Fruit fly (Drosophila melanogaster) whole organism, embryonic: ENCODE data around the gene smo.

Source experiments
- ATbp ChIP-seq: fragments of 200-800 bp; sonication (Bioruptor generic); optimal IDR thresholded peaks from 2 replicates; lab custom pipeline; 2017; ENCODE audit warnings: missing biosample characterization, mild to moderate bottlenecking, missing genetic modification characterization, missing genetic modification reagents
- B-H2 ChIP-seq: fragments of 200-800 bp; sonication (Bioruptor generic); optimal IDR thresholded peaks from 2 replicates; lab custom pipeline; 2018; ENCODE audit warnings: missing biosample characterization, mild to moderate bottlenecking, missing genetic modification characterization
- BEAF-32 ChIP-seq: fragments of 200-800 bp; sonication (Bioruptor generic); optimal IDR thresholded peaks from 3 replicates; lab custom pipeline; 2017; ENCODE audit warnings: missing biosample characterization, missing genetic modification characterization, mild to moderate bottlenecking, moderate library complexity, missing genetic modification reagents
- CG10267 ChIP-seq: fragments of 200-800 bp; sonication (Bioruptor generic); optimal IDR thresholded peaks from 2 replicates; lab custom pipeline; 2018; ENCODE audit warnings: missing biosample characterization, mild to moderate bottlenecking, missing genetic modification characterization, moderate library complexity
- CG11723 ChIP-seq: fragments of 200-800 bp; sonication (Bioruptor generic); optimal IDR thresholded peaks from 2 replicates; lab custom pipeline; 2017; ENCODE audit warnings: missing biosample characterization, mild to moderate bottlenecking, missing genetic modification characterization
- CG1603 ChIP-seq: fragments of 200-800 bp; sonication (Bioruptor generic); optimal IDR thresholded peaks from 2 replicates; lab custom pipeline; 2019; ENCODE audit warnings: missing biosample characterization, mild to moderate bottlenecking, missing genetic modification characterization, moderate library complexity
- CG2889 ChIP-seq: fragments of 200-800 bp; sonication (Bioruptor generic); IDR thresholded peaks from 3 replicates; pipeline ENCODE4 v1.3.6; 2022; ENCODE audit warnings: missing biosample characterization, missing genetic modification characterization
- CG6175 ChIP-seq: fragments of 200-800 bp; sonication (Bioruptor generic); IDR thresholded peaks from 3 replicates; pipeline ENCODE4 v1.3.6; 2022; ENCODE audit warnings: missing biosample characterization, missing genetic modification characterization
- CG6683 ChIP-seq: fragments of 200-800 bp; sonication (Bioruptor generic); optimal IDR thresholded peaks from 2 replicates; lab custom pipeline; 2017; ENCODE audit warnings: missing biosample characterization, mild to moderate bottlenecking, missing genetic modification characterization, missing genetic modification reagents
- CG6791 ChIP-seq: fragments of 200-800 bp; sonication (Bioruptor generic); IDR thresholded peaks from 3 replicates; pipeline ENCODE4 v1.3.6; 2022; ENCODE audit warnings: missing biosample characterization, missing genetic modification characterization; ENCODE audit not compliant: partially characterized antibody
- CG8089 ChIP-seq: fragments of 200-800 bp; sonication (Bioruptor generic); optimal IDR thresholded peaks from 3 replicates; lab custom pipeline; 2016; ENCODE audit warnings: missing biosample characterization, missing genetic modification characterization
- CG8359 ChIP-seq: fragments of 200-800 bp; sonication (Bioruptor generic); optimal IDR thresholded peaks from 2 replicates; lab custom pipeline; 2017; ENCODE audit warnings: missing biosample characterization, mild to moderate bottlenecking, missing genetic modification characterization, borderline replicate concordance
- CG8388 ChIP-seq: fragments of 200-800 bp; sonication (Bioruptor generic); optimal IDR thresholded peaks from 2 replicates; lab custom pipeline; 2019; ENCODE audit warnings: missing biosample characterization, mild to moderate bottlenecking, missing genetic modification characterization, moderate library complexity
- CG8765 ChIP-seq: fragments of 200-800 bp; sonication (Bioruptor generic); IDR thresholded peaks from 2 replicates; pipeline ENCODE4 v1.3.6; 2022; ENCODE audit warnings: missing biosample characterization, missing genetic modification characterization
- CG8944 ChIP-seq: fragments of 200-800 bp; sonication (Bioruptor generic); optimal IDR thresholded peaks from 3 replicates; lab custom pipeline; 2016; ENCODE audit warnings: missing biosample characterization, missing genetic modification characterization
- CG9817 ChIP-seq: fragments of 200-800 bp; sonication (Bioruptor generic); optimal IDR thresholded peaks from 2 replicates; lab custom pipeline; 2018; ENCODE audit warnings: missing biosample characterization, mild to moderate bottlenecking, missing genetic modification characterization, moderate library complexity
- Camta ChIP-seq: fragments of 200-800 bp; sonication (Bioruptor generic); optimal IDR thresholded peaks from 2 replicates; lab custom pipeline; 2016; ENCODE audit warnings: missing biosample characterization, missing genetic modification characterization
- CoRest ChIP-seq: fragments of 200-800 bp; sonication (Bioruptor generic); optimal IDR thresholded peaks from 3 replicates; lab custom pipeline; 2018; ENCODE audit warnings: missing biosample characterization, mild to moderate bottlenecking, missing genetic modification characterization, moderate library complexity
- D19A ChIP-seq: fragments of 200-800 bp; optimal IDR thresholded peaks from 3 replicates; lab custom pipeline; 2019; ENCODE audit warnings: missing biosample characterization, mild to moderate bottlenecking, missing genetic modification characterization, moderate library complexity
- Dp ChIP-seq: fragments of 200-800 bp; sonication (Bioruptor generic); optimal IDR thresholded peaks from 2 replicates; lab custom pipeline; 2018; ENCODE audit warnings: missing biosample characterization, mild to moderate bottlenecking, missing genetic modification characterization, moderate library complexity
- E2f2 ChIP-seq: fragments of 200-800 bp; sonication (Bioruptor generic); IDR thresholded peaks from 2 replicates; pipeline ENCODE4 v1.3.6; 2022; ENCODE audit warnings: missing biosample characterization, missing genetic modification characterization
- H15 ChIP-seq: fragments of 200-800 bp; sonication (Bioruptor generic); IDR thresholded peaks from 3 replicates; pipeline ENCODE4 v1.3.6; 2022; ENCODE audit warnings: missing biosample characterization, missing genetic modification characterization
- HHEX ChIP-seq: fragments of 200-800 bp; sonication (Bioruptor generic); optimal IDR thresholded peaks from 3 replicates; lab custom pipeline; 2017; ENCODE audit warnings: missing biosample characterization, mild to moderate bottlenecking, missing genetic modification characterization, missing genetic modification reagents
- Hr3 ChIP-seq: fragments of 200-800 bp; sonication (Bioruptor generic); optimal IDR thresholded peaks from 3 replicates; lab custom pipeline; 2016; ENCODE audit warnings: missing biosample characterization, missing genetic modification characterization
- MESR4 ChIP-seq: fragments of 200-800 bp; sonication (Bioruptor generic); optimal IDR thresholded peaks from 2 replicates; lab custom pipeline; 2018; ENCODE audit warnings: missing biosample characterization, mild to moderate bottlenecking, missing genetic modification characterization, moderate library complexity
- Mrtf ChIP-seq: fragments of 200-800 bp; sonication (Bioruptor generic); IDR thresholded peaks from 3 replicates; pipeline ENCODE4 v1.3.6; 2022; ENCODE audit warnings: missing biosample characterization, missing genetic modification characterization
- Oli ChIP-seq: fragments of 200-800 bp; sonication (Bioruptor generic); optimal IDR thresholded peaks from 2 replicates; lab custom pipeline; 2018; ENCODE audit warnings: missing biosample characterization, mild to moderate bottlenecking, missing genetic modification characterization, moderate library complexity
- Sin3A ChIP-seq: fragments of >200 bp; optimal IDR thresholded peaks from 2 replicates; lab custom pipeline; 2018
- Sox100B ChIP-seq: fragments of 200-800 bp; sonication (Bioruptor generic); optimal IDR thresholded peaks from 3 replicates; lab custom pipeline; 2018; ENCODE audit warnings: missing biosample characterization, mild to moderate bottlenecking, missing genetic modification characterization
- aop ChIP-seq: fragments of 200-800 bp; sonication (Bioruptor generic); IDR thresholded peaks from 2 replicates; pipeline ENCODE4 v1.3.6; 2022; ENCODE audit warnings: missing biosample characterization, missing genetic modification characterization
- ara ChIP-seq: fragments of 200-800 bp; sonication (Bioruptor generic); IDR thresholded peaks from 2 replicates; pipeline ENCODE4 v1.3.6; 2022; ENCODE audit warnings: missing biosample characterization, missing genetic modification characterization
- cas ChIP-seq: fragments of 200-800 bp; sonication (Bioruptor generic); IDR thresholded peaks from 2 replicates; pipeline ENCODE4 v1.3.6; 2022; ENCODE audit warnings: missing biosample characterization, missing genetic modification characterization
- chinmo ChIP-seq: fragments of 200-800 bp; sonication (Bioruptor generic); IDR thresholded peaks from 4 replicates; pipeline ENCODE4 v1.3.6; 2022; ENCODE audit warnings: missing biosample characterization, missing genetic modification characterization; ENCODE audit not compliant: partially characterized antibody
- ci ChIP-seq: fragments of 200-800 bp; sonication (Bioruptor generic); IDR thresholded peaks from 3 replicates; pipeline ENCODE4 v1.3.6; 2022; ENCODE audit warnings: missing biosample characterization, missing genetic modification characterization
- crp ChIP-seq, 2 experiments: fragments of 200-800 bp; sonication (Bioruptor generic); optimal IDR thresholded peaks; 2 replicates in 1 of 2; 3 replicates in 1 of 2; lab custom pipeline; 2017; ENCODE audit warnings: missing biosample characterization in 2 of 2, missing genetic modification characterization in 2 of 2, mild to moderate bottlenecking in 1 of 2, moderate library complexity in 1 of 2
- grau ChIP-seq: fragments of 200-800 bp; optimal IDR thresholded peaks from 3 replicates; lab custom pipeline; 2019; ENCODE audit warnings: missing biosample characterization, mild to moderate bottlenecking, missing genetic modification characterization, moderate library complexity
- gro ChIP-seq: fragments of 200-800 bp; sonication (Bioruptor generic); optimal IDR thresholded peaks from 2 replicates; lab custom pipeline; 2016; ENCODE audit warnings: missing biosample characterization, missing genetic modification characterization
- gsb-n ChIP-seq: fragments of 200-800 bp; sonication (Bioruptor generic); optimal IDR thresholded peaks from 3 replicates; lab custom pipeline; 2018; ENCODE audit warnings: missing biosample characterization, mild to moderate bottlenecking, missing genetic modification characterization
- maf-S ChIP-seq: fragments of 200-800 bp; sonication (Bioruptor generic); optimal IDR thresholded peaks from 2 replicates; lab custom pipeline; 2016; ENCODE audit warnings: missing biosample characterization, missing genetic modification characterization
- nmo ChIP-seq: fragments of 200-800 bp; sonication (Bioruptor generic); optimal IDR thresholded peaks from 2 replicates; lab custom pipeline; 2018; ENCODE audit warnings: missing biosample characterization, mild to moderate bottlenecking, missing genetic modification characterization, moderate library complexity
- nom ChIP-seq: fragments of 200-800 bp; sonication (Bioruptor generic); optimal IDR thresholded peaks from 2 replicates; lab custom pipeline; 2017; ENCODE audit warnings: missing biosample characterization, missing genetic modification characterization, mild to moderate bottlenecking, moderate library complexity, missing genetic modification reagents
- odd ChIP-seq: fragments of 200-800 bp; sonication (Bioruptor generic); optimal IDR thresholded peaks from 2 replicates; lab custom pipeline; 2017; ENCODE audit warnings: missing biosample characterization, mild to moderate bottlenecking, missing genetic modification characterization
- pfk ChIP-seq: fragments of 200-800 bp; sonication (Bioruptor generic); optimal IDR thresholded peaks from 2 replicates; lab custom pipeline; 2018; ENCODE audit warnings: missing biosample characterization, mild to moderate bottlenecking, missing genetic modification characterization, moderate library complexity
- pzg ChIP-seq: fragments of 200-800 bp; sonication (Bioruptor generic); optimal IDR thresholded peaks from 3 replicates; lab custom pipeline; 2018; ENCODE audit warnings: missing biosample characterization, mild to moderate bottlenecking, missing genetic modification characterization, moderate library complexity
- sug ChIP-seq: fragments of 200-800 bp; optimal IDR thresholded peaks from 2 replicates; lab custom pipeline; 2019; ENCODE audit warnings: missing biosample characterization, mild to moderate bottlenecking, missing genetic modification characterization, moderate library complexity
- twi ChIP-seq: fragments of 200-800 bp; optimal IDR thresholded peaks from 2 replicates; lab custom pipeline; 2019; ENCODE audit warnings: missing biosample characterization, mild to moderate bottlenecking, missing genetic modification characterization, moderate library complexity
- vfl ChIP-seq: fragments of 200-800 bp; sonication (Bioruptor generic); optimal IDR thresholded peaks from 2 replicates; lab custom pipeline; 2016; ENCODE audit warnings: missing biosample characterization, missing genetic modification characterization

The smo gene

dm6 chr2L:292301-292700 is 14.9 kb downstream of the smo start, which contains the start of gene CG11562 (continued):
- TF ChIP-seq CG11723 (GFP tag; lab: Kevin White, UChicago) (no peak), ci (GFP tag; lab: Robert Waterston, UW) (no peak), crp (GFP tag; optimal IDR thresholded peaks at IDR 0.05; lab: Kevin White, UChicago) (peak in 1 of 2 experiments; percentile 82), Mrtf (GFP tag; lab: Robert Waterston, UW) (no peak), pzg (GFP tag; lab: Kevin White, UChicago) (peak; percentile 63), Dp (GFP tag; lab: Kevin White, UChicago) (peak; percentile 90), nom (no peak), MESR4 (GFP tag; lab: Kevin White, UChicago) (peak; percentile 41), CG1603 (tag; lab: Kevin White, UChicago) (peak; percentile 45)

- TF ChIP-seq Hr3 (GFP tag; lab: Kevin White, UChicago): peak; percentile 8
- no peak for TF ChIP-seq ATbp
- TF ChIP-seq cas (GFP tag; lab: Robert Waterston, UW): no peak
- TF ChIP-seq gro (GFP tag; lab: Kevin White, UChicago): no peak
- TF ChIP-seq CG8765: no peak
- TF ChIP-seq BEAF-32: peak; percentile 69
- TF ChIP-seq CG8944 (GFP tag; lab: Kevin White, UChicago): peak; percentile 2
- peak; percentile 36; the same call in 1 of the 3 replicates for TF ChIP-seq CG6791 (GFP tag; lab: Robert Waterston, UW)
- TF ChIP-seq ara: no peak
- peak; percentile 85 for TF ChIP-seq CG10267 (tag; lab: Kevin White, UChicago)
- peak; percentile 13 for TF ChIP-seq pfk
- no peak for TF ChIP-seq odd (GFP tag; lab: Kevin White, UChicago)
- peak; percentile 24 for TF ChIP-seq Sox100B (GFP tag; lab: Kevin White, UChicago)
- TF ChIP-seq CG8388 (GFP tag; lab: Kevin White, UChicago): no peak
- peak; percentile 42 for TF ChIP-seq sug (tag; lab: Kevin White, UChicago)
- TF ChIP-seq CG6683: no peak
- peak; percentile 10 for TF ChIP-seq CG9817
- no peak for TF ChIP-seq gsb-n (tag; lab: Kevin White, UChicago)
- TF ChIP-seq B-H2 (GFP tag; lab: Kevin White, UChicago): peak; percentile 80
- TF ChIP-seq grau: peak; percentile 14
- peak; percentile 40 for TF ChIP-seq E2f2 (GFP tag; lab: Robert Waterston, UW)
- TF ChIP-seq maf-S (GFP tag; lab: Kevin White, UChicago): peak; percentile 2
- peak; percentile 12 for TF ChIP-seq vfl (GFP tag; lab: Kevin White, UChicago)
- no peak for TF ChIP-seq Oli
- no peak for TF ChIP-seq CG8089
- peak; percentile 15 for TF ChIP-seq D19A (tag; lab: Kevin White, UChicago)
- TF ChIP-seq nmo (GFP tag; lab: Kevin White, UChicago): peak; percentile 36
- TF ChIP-seq CG8359: no peak
- peak; percentile 29 for TF ChIP-seq CoRest (tag; lab: Kevin White, UChicago)
- TF ChIP-seq Sin3A (lab: Kevin White, UChicago): peak; percentile 38
- TF ChIP-seq twi (tag; lab: Kevin White, UChicago): peak; percentile 17
- TF ChIP-seq CG2889: no peak
- no peak for TF ChIP-seq H15 (GFP tag; lab: Robert Waterston, UW)
- TF ChIP-seq Camta (GFP tag; lab: Kevin White, UChicago): no peak
- TF ChIP-seq CG6175 (GFP tag; lab: Robert Waterston, UW): no peak
- TF ChIP-seq aop (GFP tag; lab: Robert Waterston, UW): no peak
- TF ChIP-seq HHEX: no peak
- no peak for TF ChIP-seq chinmo
These were observed 17.3 kb downstream of the smo start, which contains the start of the genes U2af38 and Stip1 for dm6 chr2L:294452-295362. U2af38 (minus strand) TSS chr2L:294681. Stip1 (plus strand) TSS chr2L:295122.
